Fruit fly (Drosophila melanogaster) whole organism, embryonic: ENCODE results near the gene Nmdar1.

Experiments
- Antp ChIP-seq: fragments of 200-800 bp; sonication (Bioruptor generic); optimal IDR thresholded peaks from 3 replicates; lab custom pipeline; 2016; ENCODE audit warnings: missing biosample characterization, missing genetic modification characterization
- Bteb2 ChIP-seq: fragments of 200-800 bp; sonication (Bioruptor generic); optimal IDR thresholded peaks from 2 replicates; lab custom pipeline; 2016; ENCODE audit warnings: missing biosample characterization, missing genetic modification characterization
- CG10654 ChIP-seq: fragments of 200-800 bp; sonication (Bioruptor generic); optimal IDR thresholded peaks from 2 replicates; lab custom pipeline; 2016; ENCODE audit warnings: missing biosample characterization, missing genetic modification characterization
- CG11723 ChIP-seq: fragments of 200-800 bp; sonication (Bioruptor generic); optimal IDR thresholded peaks from 2 replicates; lab custom pipeline; 2017; ENCODE audit warnings: missing biosample characterization, mild to moderate bottlenecking, missing genetic modification characterization
- CG12219 ChIP-seq: fragments of 200-800 bp; sonication (Bioruptor generic); optimal IDR thresholded peaks from 3 replicates; lab custom pipeline; 2018; ENCODE audit warnings: missing biosample characterization, mild to moderate bottlenecking, missing genetic modification characterization
- CG12236 ChIP-seq: fragments of 200-800 bp; sonication (Bioruptor generic); optimal IDR thresholded peaks from 2 replicates; lab custom pipeline; 2016; ENCODE audit warnings: missing biosample characterization, missing genetic modification characterization
- CG13123 ChIP-seq: fragments of 200-800 bp; sonication (Bioruptor generic); optimal IDR thresholded peaks from 2 replicates; lab custom pipeline; 2016; ENCODE audit warnings: missing biosample characterization, missing genetic modification characterization
- CG13894 ChIP-seq: fragments of 200-800 bp; sonication (Bioruptor generic); optimal IDR thresholded peaks from 3 replicates; lab custom pipeline; 2018; ENCODE audit warnings: missing biosample characterization, mild to moderate bottlenecking, missing genetic modification characterization, moderate library complexity
- CG15073 ChIP-seq: fragments of 200-800 bp; sonication (Bioruptor generic); optimal IDR thresholded peaks from 2 replicates; lab custom pipeline; 2016; ENCODE audit warnings: missing biosample characterization, missing genetic modification characterization
- CG16813 ChIP-seq: fragments of 200-800 bp; sonication (Bioruptor generic); IDR thresholded peaks from 3 replicates; pipeline ENCODE4 v1.3.6; 2022; ENCODE audit warnings: missing biosample characterization, missing genetic modification characterization; ENCODE audit not compliant: partially characterized antibody
- CG17361 ChIP-seq: fragments of 200-800 bp; sonication (Bioruptor generic); IDR thresholded peaks from 3 replicates; pipeline ENCODE4 v1.3.6; 2022; ENCODE audit warnings: missing biosample characterization, missing genetic modification characterization
- CG2116 ChIP-seq: fragments of 200-800 bp; sonication (Bioruptor generic); optimal IDR thresholded peaks from 3 replicates; lab custom pipeline; 2018; ENCODE audit warnings: missing biosample characterization, mild to moderate bottlenecking, missing genetic modification characterization
- CG2875 ChIP-seq: fragments of 200-800 bp; sonication (Bioruptor generic); optimal IDR thresholded peaks from 2 replicates; lab custom pipeline; 2017; ENCODE audit warnings: missing biosample characterization, mild to moderate bottlenecking, missing genetic modification characterization, missing genetic modification reagents
- CG3847 ChIP-seq: fragments of 200-800 bp; sonication (Bioruptor generic); IDR thresholded peaks from 2 replicates; pipeline ENCODE4 v1.3.6; 2022; ENCODE audit warnings: missing biosample characterization, missing genetic modification characterization
- CG3995 ChIP-seq: fragments of 200-800 bp; sonication (Bioruptor generic); optimal IDR thresholded peaks from 3 replicates; lab custom pipeline; 2016; ENCODE audit warnings: missing biosample characterization, missing genetic modification characterization
- CG4282 ChIP-seq: fragments of 200-800 bp; sonication (Bioruptor generic); optimal IDR thresholded peaks from 2 replicates; lab custom pipeline; 2016; ENCODE audit warnings: missing biosample characterization, missing genetic modification characterization
- CG4360 ChIP-seq: fragments of 200-800 bp; sonication (Bioruptor generic); IDR thresholded peaks from 2 replicates; pipeline ENCODE4 v1.3.6; 2022; ENCODE audit warnings: missing biosample characterization, missing genetic modification characterization
- CG4854 ChIP-seq: fragments of 200-800 bp; sonication (Bioruptor generic); optimal IDR thresholded peaks from 2 replicates; lab custom pipeline; 2016; ENCODE audit warnings: missing biosample characterization, missing genetic modification characterization, inconsistent platforms
- CG6791 ChIP-seq: fragments of 200-800 bp; sonication (Bioruptor generic); IDR thresholded peaks from 3 replicates; pipeline ENCODE4 v1.3.6; 2022; ENCODE audit warnings: missing biosample characterization, missing genetic modification characterization; ENCODE audit not compliant: partially characterized antibody
- CG8089 ChIP-seq: fragments of 200-800 bp; sonication (Bioruptor generic); optimal IDR thresholded peaks from 3 replicates; lab custom pipeline; 2016; ENCODE audit warnings: missing biosample characterization, missing genetic modification characterization
- CG8290 ChIP-seq, 3 experiments: fragments of 200-800 bp; sonication (Bioruptor generic); optimal IDR thresholded peaks; 2 replicates each; lab custom pipeline; 2016 to 2019; ENCODE audit warnings: missing biosample characterization in 3 of 3, missing genetic modification characterization in 3 of 3, mild to moderate bottlenecking in 2 of 3, moderate library complexity in 1 of 3
- CG9437 ChIP-seq: fragments of 200-800 bp; sonication (Bioruptor generic); optimal IDR thresholded peaks from 2 replicates; lab custom pipeline; 2018; ENCODE audit warnings: missing biosample characterization, mild to moderate bottlenecking, missing genetic modification characterization
- CTCF ChIP-seq: fragments of 200-800 bp; sonication (Bioruptor generic); optimal IDR thresholded peaks from 2 replicates; lab custom pipeline; 2017; ENCODE audit warnings: missing biosample characterization, mild to moderate bottlenecking, missing genetic modification characterization, moderate library complexity
- CoRest ChIP-seq: fragments of 200-800 bp; sonication (Bioruptor generic); optimal IDR thresholded peaks from 3 replicates; lab custom pipeline; 2018; ENCODE audit warnings: missing biosample characterization, mild to moderate bottlenecking, missing genetic modification characterization, moderate library complexity
- CrebB ChIP-seq: fragments of 200-800 bp; sonication (Bioruptor generic); optimal IDR thresholded peaks from 3 replicates; lab custom pipeline; 2018; ENCODE audit warnings: missing biosample characterization, mild to moderate bottlenecking, missing genetic modification characterization
- Dad ChIP-seq: fragments of 200-800 bp; sonication (Bioruptor generic); optimal IDR thresholded peaks from 3 replicates; lab custom pipeline; 2016; ENCODE audit warnings: missing biosample characterization, missing genetic modification characterization
- Deaf1 ChIP-seq: fragments of 200-800 bp; optimal IDR thresholded peaks from 3 replicates; lab custom pipeline; 2019; ENCODE audit warnings: missing biosample characterization, mild to moderate bottlenecking, missing genetic modification characterization, moderate library complexity
- Doc3 ChIP-seq: fragments of 200-800 bp; sonication (Bioruptor generic); IDR thresholded peaks from 3 replicates; pipeline ENCODE4 v1.3.6; 2022; ENCODE audit warnings: missing biosample characterization, missing genetic modification characterization; ENCODE audit not compliant: partially characterized antibody
- Dp ChIP-seq: fragments of 200-800 bp; sonication (Bioruptor generic); optimal IDR thresholded peaks from 2 replicates; lab custom pipeline; 2018; ENCODE audit warnings: missing biosample characterization, mild to moderate bottlenecking, missing genetic modification characterization, moderate library complexity
- Eip74EF ChIP-seq, 2 experiments: fragments of 200-800 bp in 1 of 2; fragments of >200 bp in 1 of 2; sonication (Bioruptor generic) in 1 of 2; optimal IDR thresholded peaks; 2 replicates each; lab custom pipeline; 2017 to 2019; ENCODE audit warnings: missing biosample characterization in 2 of 2, missing genetic modification characterization in 2 of 2, mild to moderate bottlenecking in 1 of 2, moderate library complexity in 1 of 2
- HmgD ChIP-seq: fragments of 200-800 bp; sonication (Bioruptor generic); optimal IDR thresholded peaks from 3 replicates; lab custom pipeline; 2016; ENCODE audit warnings: missing biosample characterization, missing genetic modification characterization
- HmgZ ChIP-seq: fragments of 200-800 bp; sonication (Bioruptor generic); optimal IDR thresholded peaks from 2 replicates; lab custom pipeline; 2018; ENCODE audit warnings: missing biosample characterization, mild to moderate bottlenecking, missing genetic modification characterization
- MTF-1 ChIP-seq: fragments of 200-800 bp; sonication (Bioruptor generic); optimal IDR thresholded peaks from 2 replicates; lab custom pipeline; 2018; ENCODE audit warnings: missing biosample characterization, mild to moderate bottlenecking, missing genetic modification characterization, borderline replicate concordance
- NC2β ChIP-seq: fragments of 200-800 bp; sonication (Bioruptor generic); optimal IDR thresholded peaks from 2 replicates; lab custom pipeline; 2016; ENCODE audit warnings: missing biosample characterization, missing genetic modification characterization
- Neu2 ChIP-seq: fragments of 200-800 bp; sonication (Bioruptor generic); optimal IDR thresholded peaks from 3 replicates; lab custom pipeline; 2016; ENCODE audit warnings: missing biosample characterization, missing genetic modification characterization, borderline replicate concordance
- Ptx1 ChIP-seq: fragments of 200-800 bp; sonication (Bioruptor generic); IDR thresholded peaks from 2 replicates; pipeline ENCODE4 v1.3.6; 2022; ENCODE audit warnings: missing biosample characterization, missing genetic modification characterization
- Spps ChIP-seq: fragments of 200-800 bp; sonication (Bioruptor generic); optimal IDR thresholded peaks from 2 replicates; lab custom pipeline; 2018; ENCODE audit warnings: missing biosample characterization, mild to moderate bottlenecking, missing genetic modification characterization
- ap ChIP-seq: fragments of 200-800 bp; sonication (Bioruptor generic); IDR thresholded peaks from 2 replicates; pipeline ENCODE4 v1.3.6; 2022; ENCODE audit warnings: missing biosample characterization, missing genetic modification characterization
- bsh ChIP-seq, 2 experiments: fragments of 200-800 bp; sonication (Bioruptor generic); optimal IDR thresholded peaks; 2 replicates each; lab custom pipeline; 2017 to 2018; ENCODE audit warnings: mild to moderate bottlenecking in 2 of 2, missing biosample characterization in 2 of 2, missing genetic modification characterization in 2 of 2, moderate library complexity in 1 of 2
- dati ChIP-seq: fragments of 200-800 bp; sonication (Bioruptor generic); IDR thresholded peaks from 2 replicates; pipeline ENCODE4 v1.3.6; 2022; ENCODE audit warnings: missing biosample characterization, missing genetic modification characterization
- dpn ChIP-seq, 2 experiments: fragments of 200-800 bp; sonication (Bioruptor generic); optimal IDR thresholded peaks; 3 replicates each; lab custom pipeline; 2016; ENCODE audit warnings: missing biosample characterization in 2 of 2, missing genetic modification characterization in 2 of 2
- esg ChIP-seq: fragments of 200-800 bp; sonication (Bioruptor generic); conservative IDR thresholded peaks from 2 replicates; pipeline ENCODE4 v1.3.6; 2022; ENCODE audit warnings: missing biosample characterization, missing genetic modification characterization
- fru ChIP-seq: fragments of >200 bp; optimal IDR thresholded peaks from 2 replicates; lab custom pipeline; 2017
- gem ChIP-seq: fragments of 200-800 bp; sonication (Bioruptor generic); optimal IDR thresholded peaks from 2 replicates; lab custom pipeline; 2019; ENCODE audit warnings: missing biosample characterization, mild to moderate bottlenecking, missing genetic modification characterization, moderate library complexity
- hb ChIP-seq: fragments of 200-800 bp; sonication (Bioruptor generic); IDR thresholded peaks from 3 replicates; pipeline ENCODE4 v1.3.6; 2022; ENCODE audit warnings: missing biosample characterization, missing genetic modification characterization; ENCODE audit not compliant: partially characterized antibody
- ken ChIP-seq: fragments of 200-800 bp; sonication (Bioruptor generic); IDR thresholded peaks from 3 replicates; pipeline ENCODE4 v1.3.6; 2022; ENCODE audit warnings: missing biosample characterization, missing genetic modification characterization
- klu ChIP-seq: fragments of 200-800 bp; sonication (Bioruptor generic); IDR thresholded peaks from 2 replicates; pipeline ENCODE4 v1.3.6; 2022; ENCODE audit warnings: missing biosample characterization, missing genetic modification characterization
- phol ChIP-seq: fragments of 200-800 bp; sonication (Bioruptor generic); optimal IDR thresholded peaks from 3 replicates; lab custom pipeline; 2018; ENCODE audit warnings: missing biosample characterization, mild to moderate bottlenecking, missing genetic modification characterization, moderate library complexity
- sim ChIP-seq: fragments of 200-800 bp; sonication (Bioruptor generic); IDR thresholded peaks from 2 replicates; pipeline ENCODE4 v1.3.6; 2022; ENCODE audit warnings: missing biosample characterization, missing genetic modification characterization
- tgo ChIP-seq: fragments of 200-800 bp; sonication (Bioruptor generic); IDR thresholded peaks from 3 replicates; pipeline ENCODE4 v1.3.6; 2022; ENCODE audit warnings: missing biosample characterization, missing genetic modification characterization
- tx ChIP-seq: fragments of 200-800 bp; sonication (Bioruptor generic); optimal IDR thresholded peaks from 2 replicates; lab custom pipeline; 2016; ENCODE audit warnings: missing biosample characterization, missing genetic modification characterization

Nmdar1 gene

dm6 chr3R:5466875-5467274 lies 56.3 kb downstream of the Nmdar1 start, which contains the start of gene RpL35A (continued):
- TF ChIP-seq dpn (GFP tag; optimal IDR thresholded peaks at IDR 0.05; lab: Kevin White, UChicago) (peak in 1 of 2 experiments; percentile 71), Antp (GFP tag; lab: Kevin White, UChicago) (no peak), HmgZ (tag; lab: Kevin White, UChicago) (peak; percentile 53), dati (GFP tag; lab: Robert Waterston, UW) (no peak; the same call in 1 of the 2 replicates), Dad (GFP tag; lab: Kevin White, UChicago) (peak; percentile 81), CG12219 (GFP tag; lab: Kevin White, UChicago) (peak; percentile 74), ken (GFP tag; lab: Robert Waterston, UW) (no peak), Spps (tag; lab: Kevin White, UChicago) (peak; percentile 50), ap (GFP tag; lab: Robert Waterston, UW) (peak; percentile 32; the same call in 1 of the 2 replicates), Doc3 (GFP tag; lab: Robert Waterston, UW) (no peak), CG13894 (tag; lab: Kevin White, UChicago) (peak; percentile 56), CG15073 (GFP tag; lab: Kevin White, UChicago) (no peak), CG4360 (GFP tag; lab: Robert Waterston, UW) (no peak), CG10654 (GFP tag; lab: Kevin White, UChicago) (peak; percentile 48), CG17361 (GFP tag; lab: Robert Waterston, UW) (peak; percentile 66; the same call in 2 of the 3 replicates), Ptx1 (GFP tag; lab: Robert Waterston, UW) (no peak), phol (tag; lab: Kevin White, UChicago) (peak; percentile 61), CoRest (tag; lab: Kevin White, UChicago) (peak; percentile 25), HmgD (no peak), Dp (GFP tag; lab: Kevin White, UChicago) (peak; percentile 43), CG9437 (GFP tag; lab: Kevin White, UChicago) (peak; percentile 44), klu (GFP tag; lab: Robert Waterston, UW) (no peak), esg (no peak), CrebB (tag; lab: Kevin White, UChicago) (peak; percentile 89), sim (0 out of 2 replicates have a peak, but pooled peaks have one; percentile 28), Neu2 (GFP tag; lab: Kevin White, UChicago) (peak; percentile 19), CG4854 (GFP tag; lab: Kevin White, UChicago) (peak; percentile 72), CG16813 (GFP tag; lab: Robert Waterston, UW) (no peak), CG8089 (peak; percentile 74), CG4282 (GFP tag; lab: Kevin White, UChicago) (no peak), CG2875 (GFP tag; lab: Kevin White, UChicago) (peak; percentile 77), CTCF (peak; percentile 57), tgo (GFP tag; lab: Robert Waterston, UW) (no peak; the same call in 2 of the 3 replicates), hb (GFP tag; lab: Robert Waterston, UW) (no peak), CG6791 (GFP tag; lab: Robert Waterston, UW) (no peak), Deaf1 (tag; lab: Kevin White, UChicago) (peak; percentile 17), fru (lab: Kevin White, UChicago) (no peak), CG3995 (peak; percentile 27), CG12236 (peak; percentile 37), CG13123 (GFP tag; lab: Kevin White, UChicago) (no peak), bsh (GFP tag; optimal IDR thresholded peaks at IDR 0.05; lab: Kevin White, UChicago) (peak; percentile 53 to 60), Eip74EF (GFP tag; optimal IDR thresholded peaks at IDR 0.05; lab: Kevin White, UChicago) (peak in 1 of 2 experiments; percentile 73), CG8290 (GFP tag; optimal IDR thresholded peaks at IDR 0.05; lab: Kevin White, UChicago) (peak; percentile 30), CG8290 (tag; optimal IDR thresholded peaks at IDR 0.05; lab: Kevin White, UChicago) (peak; percentile 54 to 69), MTF-1 (GFP tag; lab: Kevin White, UChicago) (peak; percentile 90), CG3847 (GFP tag; lab: Robert Waterston, UW) (peak; percentile 39; the same call in 1 of the 2 replicates), CG2116 (no peak), NC2β (GFP tag; lab: Kevin White, UChicago) (peak; percentile 93), Bteb2 (peak; percentile 63), CG11723 (GFP tag; lab: Kevin White, UChicago) (peak; percentile 76), gem (tag; lab: Kevin White, UChicago) (no peak), tx (GFP tag; lab: Kevin White, UChicago) (no peak)
